Worm (Caenorhabditis elegans) whole organism, L4/young adult: ENCODE measurements around the gene frpr-16.

Experiments used
- W03F9.2 ChIP-seq: fragments of 150-350 bp; optimal IDR thresholded peaks from 2 replicates; lab custom pipeline; 2014; ENCODE audit warnings: missing biosample characterization, missing genetic modification characterization
- dao-5 ChIP-seq: sonication (generic microtip); optimal IDR thresholded peaks from 2 replicates; lab custom pipeline; 2016; ENCODE audit warnings: missing genotype, missing genetic modification characterization, moderate library complexity, missing compliant biosample characterization
- him-1 ChIP-seq: sonication (generic microtip); optimal IDR thresholded peaks from 2 replicates; lab custom pipeline; 2016; ENCODE audit warnings: missing genotype, missing genetic modification reagents, missing genetic modification characterization, missing compliant biosample characterization

DNA sequence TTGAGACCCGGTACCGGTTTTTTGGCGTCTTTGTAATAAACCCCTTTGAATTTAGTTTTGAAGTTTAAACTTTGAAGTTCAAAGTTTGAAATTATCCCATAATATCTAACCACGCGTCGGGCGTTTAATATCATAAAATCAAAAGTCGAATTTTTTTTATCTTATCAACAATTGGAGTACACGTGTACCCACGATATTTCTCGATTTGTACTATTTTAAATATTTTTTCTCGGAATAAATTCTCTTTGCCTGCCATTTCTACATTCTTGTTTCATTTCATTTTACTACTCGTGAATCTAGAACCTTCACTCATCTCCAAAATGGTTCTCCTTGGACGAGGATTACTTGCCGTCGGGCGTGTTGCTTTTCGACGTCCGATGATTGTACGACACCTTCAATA, 19.1 kb upstream of the frpr-16 start, which contains the start of gene gldc-1:
- TF ChIP-seq W03F9.2 (tag; lab: Kevin White, UChicago) (no peak), him-1 (tag; lab: Kevin White, UChicago) (no peak), dao-5 (no peak)
